Fruit fly (Drosophila melanogaster) whole organism, embryonic: ENCODE data around the gene CG3702.

ENCODE experiments used
- Ada2b ChIP-seq: fragments of 200-800 bp; sonication (Bioruptor generic); IDR thresholded peaks from 2 replicates; pipeline ENCODE4 v1.3.6; 2022; ENCODE audit warnings: missing biosample characterization, missing genetic modification characterization
- Atf6 ChIP-seq: fragments of 200-800 bp; sonication (Bioruptor generic); IDR thresholded peaks from 2 replicates; pipeline ENCODE4 v1.3.6; 2022; ENCODE audit warnings: missing biosample characterization, missing genetic modification characterization
- Bdp1 ChIP-seq: fragments of 200-800 bp; sonication (Bioruptor generic); optimal IDR thresholded peaks from 3 replicates; lab custom pipeline; 2016; ENCODE audit warnings: missing biosample characterization, missing genetic modification characterization
- CG11723 ChIP-seq: fragments of 200-800 bp; sonication (Bioruptor generic); optimal IDR thresholded peaks from 2 replicates; lab custom pipeline; 2017; ENCODE audit warnings: missing biosample characterization, mild to moderate bottlenecking, missing genetic modification characterization
- CG12219 ChIP-seq: fragments of 200-800 bp; sonication (Bioruptor generic); optimal IDR thresholded peaks from 3 replicates; lab custom pipeline; 2018; ENCODE audit warnings: missing biosample characterization, mild to moderate bottlenecking, missing genetic modification characterization
- CG12391 ChIP-seq: fragments of 200-800 bp; sonication (Bioruptor generic); optimal IDR thresholded peaks from 3 replicates; lab custom pipeline; 2018; ENCODE audit warnings: missing biosample characterization, mild to moderate bottlenecking, missing genetic modification characterization, moderate library complexity
- CG12659 ChIP-seq: fragments of 200-800 bp; sonication (Bioruptor generic); optimal IDR thresholded peaks from 3 replicates; lab custom pipeline; 2017; ENCODE audit warnings: mild to moderate bottlenecking, missing biosample characterization, missing genetic modification reagents, missing genetic modification characterization
- CG15479 ChIP-seq: fragments of 200-800 bp; sonication (Bioruptor generic); optimal IDR thresholded peaks from 3 replicates; lab custom pipeline; 2019; ENCODE audit warnings: missing biosample characterization, mild to moderate bottlenecking, missing genetic modification characterization, moderate library complexity
- CG15696 ChIP-seq: fragments of 200-800 bp; sonication (Bioruptor generic); optimal IDR thresholded peaks from 2 replicates; lab custom pipeline; 2019; ENCODE audit warnings: missing biosample characterization, mild to moderate bottlenecking, missing genetic modification characterization, moderate library complexity
- CG16779 ChIP-seq: fragments of 200-800 bp; sonication (Bioruptor generic); IDR thresholded peaks from 2 replicates; pipeline ENCODE4 v1.3.6; 2022; ENCODE audit warnings: missing biosample characterization, missing genetic modification characterization
- CG17328 ChIP-seq: fragments of 200-800 bp; sonication (Bioruptor generic); IDR thresholded peaks from 2 replicates; pipeline ENCODE4 v1.3.6; 2022; ENCODE audit warnings: missing biosample characterization, missing genetic modification characterization
- CG17385 ChIP-seq: fragments of 200-800 bp; sonication (Bioruptor generic); optimal IDR thresholded peaks from 3 replicates; lab custom pipeline; 2018; ENCODE audit warnings: missing biosample characterization, mild to moderate bottlenecking, missing genetic modification characterization
- CG17829 ChIP-seq: fragments of 200-800 bp; optimal IDR thresholded peaks from 2 replicates; lab custom pipeline; 2019; ENCODE audit warnings: missing biosample characterization, mild to moderate bottlenecking, missing genetic modification characterization, moderate library complexity
- CG18619 ChIP-seq: fragments of 200-800 bp; sonication (Bioruptor generic); optimal IDR thresholded peaks from 3 replicates; lab custom pipeline; 2017; ENCODE audit warnings: missing biosample characterization, mild to moderate bottlenecking, missing genetic modification characterization
- CG31224 ChIP-seq: fragments of 200-800 bp; sonication (Bioruptor generic); IDR thresholded peaks from 2 replicates; pipeline ENCODE4 v1.3.6; 2022; ENCODE audit warnings: missing biosample characterization, missing genetic modification characterization
- CG5245 ChIP-seq: fragments of 200-800 bp; sonication (Bioruptor generic); optimal IDR thresholded peaks from 3 replicates; lab custom pipeline; 2016; ENCODE audit warnings: missing biosample characterization, missing genetic modification characterization
- CG6813 ChIP-seq: fragments of 200-800 bp; sonication (Bioruptor generic); optimal IDR thresholded peaks from 2 replicates; lab custom pipeline; 2017; ENCODE audit warnings: missing biosample characterization, missing genetic modification characterization, mild to moderate bottlenecking, moderate library complexity, missing genetic modification reagents
- CG7963 ChIP-seq: fragments of 200-800 bp; sonication (Bioruptor generic); IDR thresholded peaks from 3 replicates; pipeline ENCODE4 v1.3.6; 2022; ENCODE audit warnings: missing biosample characterization, missing genetic modification characterization; ENCODE audit not compliant: partially characterized antibody
- CG8290 ChIP-seq, 3 experiments: fragments of 200-800 bp; sonication (Bioruptor generic); optimal IDR thresholded peaks; 2 replicates each; lab custom pipeline; 2016 to 2019; ENCODE audit warnings: missing biosample characterization in 3 of 3, missing genetic modification characterization in 3 of 3, mild to moderate bottlenecking in 2 of 3, moderate library complexity in 1 of 3
- CG8765 ChIP-seq: fragments of 200-800 bp; sonication (Bioruptor generic); IDR thresholded peaks from 2 replicates; pipeline ENCODE4 v1.3.6; 2022; ENCODE audit warnings: missing biosample characterization, missing genetic modification characterization
- CG8924 ChIP-seq: fragments of 200-800 bp; optimal IDR thresholded peaks from 3 replicates; lab custom pipeline; 2019; ENCODE audit warnings: missing biosample characterization, mild to moderate bottlenecking, missing genetic modification characterization, moderate library complexity
- CG9932 ChIP-seq: fragments of 200-800 bp; sonication (Bioruptor generic); IDR thresholded peaks from 2 replicates; pipeline ENCODE4 v1.3.6; 2022; ENCODE audit warnings: missing biosample characterization, missing genetic modification characterization
- D ChIP-seq, 2 experiments: fragments of 200-800 bp in 1 of 2; fragments of >200 bp in 1 of 2; sonication (Bioruptor generic) in 1 of 2; optimal IDR thresholded peaks; 2 replicates in 1 of 2; 3 replicates in 1 of 2; lab custom pipeline; 2017; ENCODE audit warnings: mild to moderate bottlenecking in 1 of 2, missing biosample characterization in 1 of 2, missing genetic modification characterization in 1 of 2, missing genetic modification reagents in 1 of 2
- Drgx ChIP-seq: fragments of 200-800 bp; sonication (Bioruptor generic); IDR thresholded peaks from 2 replicates; pipeline ENCODE4 v1.3.6; 2022; ENCODE audit warnings: missing biosample characterization, missing genetic modification characterization
- Nf-YA ChIP-seq: fragments of 200-800 bp; sonication (Bioruptor generic); IDR thresholded peaks from 2 replicates; pipeline ENCODE4 v1.3.6; 2022; ENCODE audit warnings: missing biosample characterization, missing genetic modification characterization
- Ptx1 ChIP-seq: fragments of 200-800 bp; sonication (Bioruptor generic); IDR thresholded peaks from 2 replicates; pipeline ENCODE4 v1.3.6; 2022; ENCODE audit warnings: missing biosample characterization, missing genetic modification characterization
- Sry-δ ChIP-seq: fragments of 200-800 bp; sonication (Bioruptor generic); optimal IDR thresholded peaks from 2 replicates; lab custom pipeline; 2016; ENCODE audit warnings: missing biosample characterization, missing genetic modification characterization
- Ssrp ChIP-seq: fragments of 200-800 bp; sonication (Bioruptor generic); optimal IDR thresholded peaks from 2 replicates; lab custom pipeline; 2018; ENCODE audit warnings: missing biosample characterization, mild to moderate bottlenecking, missing genetic modification characterization, moderate library complexity
- Tbp ChIP-seq: fragments of >200 bp; optimal IDR thresholded peaks from 2 replicates; lab custom pipeline; 2018; ENCODE audit warnings: missing biosample characterization, missing genetic modification characterization
- Trl ChIP-seq, 3 experiments: fragments of >200 bp in 2 of 3; fragments of 200-800 bp in 1 of 3; sonication (Bioruptor generic) in 1 of 3; optimal IDR thresholded peaks; 2 replicates in 1 of 3; 3 replicates in 2 of 3; lab custom pipeline; 2016 to 2017; ENCODE audit warnings: missing biosample characterization in 1 of 3, missing genetic modification characterization in 1 of 3
- az2 ChIP-seq: fragments of 200-800 bp; sonication (Bioruptor generic); optimal IDR thresholded peaks from 3 replicates; lab custom pipeline; 2016; ENCODE audit warnings: missing biosample characterization, missing genetic modification characterization
- chinmo ChIP-seq: fragments of 200-800 bp; sonication (Bioruptor generic); IDR thresholded peaks from 4 replicates; pipeline ENCODE4 v1.3.6; 2022; ENCODE audit warnings: missing biosample characterization, missing genetic modification characterization; ENCODE audit not compliant: partially characterized antibody
- dm ChIP-seq: fragments of 200-800 bp; sonication (Bioruptor generic); optimal IDR thresholded peaks from 3 replicates; lab custom pipeline; 2016; ENCODE audit warnings: missing biosample characterization, missing genetic modification characterization
- ems ChIP-seq: fragments of 200-800 bp; sonication (Bioruptor generic); optimal IDR thresholded peaks from 3 replicates; lab custom pipeline; 2016; ENCODE audit warnings: missing biosample characterization, missing genetic modification characterization
- fd3F ChIP-seq: fragments of 200-800 bp; sonication (Bioruptor generic); optimal IDR thresholded peaks from 2 replicates; lab custom pipeline; 2018; ENCODE audit warnings: missing biosample characterization, mild to moderate bottlenecking, missing genetic modification characterization, moderate library complexity
- fd64A ChIP-seq: fragments of 200-800 bp; sonication (Bioruptor generic); optimal IDR thresholded peaks from 3 replicates; lab custom pipeline; 2018; ENCODE audit warnings: missing biosample characterization, mild to moderate bottlenecking, missing genetic modification characterization
- gfzf ChIP-seq: fragments of 200-800 bp; sonication (Bioruptor generic); optimal IDR thresholded peaks from 2 replicates; lab custom pipeline; 2016; ENCODE audit warnings: missing biosample characterization, mild to moderate bottlenecking, missing genetic modification characterization, moderate library complexity
- lbe ChIP-seq: fragments of 200-800 bp; sonication (Bioruptor generic); optimal IDR thresholded peaks from 2 replicates; lab custom pipeline; 2016; ENCODE audit warnings: missing biosample characterization, mild to moderate bottlenecking, missing genetic modification characterization
- lola ChIP-seq, 3 experiments: fragments of >200 bp in 2 of 3; fragments of 200-800 bp in 1 of 3; sonication (Bioruptor generic) in 1 of 3; optimal IDR thresholded peaks; 2 replicates each; lab custom pipeline; 2017 to 2019; ENCODE audit warnings: missing biosample characterization in 3 of 3, missing genetic modification characterization in 3 of 3, mild to moderate bottlenecking in 1 of 3, moderate library complexity in 1 of 3
- odd ChIP-seq: fragments of 200-800 bp; sonication (Bioruptor generic); optimal IDR thresholded peaks from 2 replicates; lab custom pipeline; 2017; ENCODE audit warnings: missing biosample characterization, mild to moderate bottlenecking, missing genetic modification characterization
- p53 ChIP-seq: fragments of 200-800 bp; sonication (Bioruptor generic); optimal IDR thresholded peaks from 2 replicates; lab custom pipeline; 2016; ENCODE audit warnings: missing biosample characterization, missing genetic modification characterization
- pan ChIP-seq, 4 experiments: fragments of >200 bp in 3 of 4; fragments of 200-800 bp in 1 of 4; sonication (Bioruptor generic) in 1 of 4; optimal IDR thresholded peaks in 3 of 4; IDR thresholded peaks in 1 of 4; 2 replicates each; pipeline versions ENCODE4 v1.3.6 to Lab custom; 2017 to 2022; ENCODE audit warnings: missing biosample characterization in 2 of 4, missing genetic modification characterization in 2 of 4, mixed read lengths in 1 of 4
- pho ChIP-seq: fragments of 200-800 bp; sonication (Bioruptor generic); optimal IDR thresholded peaks from 2 replicates; lab custom pipeline; 2016; ENCODE audit warnings: missing biosample characterization, missing genetic modification characterization
- repo ChIP-seq: fragments of 200-800 bp; sonication (Bioruptor generic); optimal IDR thresholded peaks from 2 replicates; lab custom pipeline; 2016; ENCODE audit warnings: missing biosample characterization, missing genetic modification characterization
- stc ChIP-seq: fragments of 200-800 bp; sonication (Bioruptor generic); IDR thresholded peaks from 2 replicates; pipeline ENCODE4 v1.3.6; 2022; ENCODE audit warnings: missing biosample characterization, missing genetic modification characterization
- vfl ChIP-seq: fragments of 200-800 bp; sonication (Bioruptor generic); optimal IDR thresholded peaks from 2 replicates; lab custom pipeline; 2016; ENCODE audit warnings: missing biosample characterization, missing genetic modification characterization
- yki ChIP-seq: fragments of >200 bp; optimal IDR thresholded peaks from 3 replicates; lab custom pipeline; 2018
- zfh2 ChIP-seq: fragments of 200-800 bp; sonication (Bioruptor generic); optimal IDR thresholded peaks from 2 replicates; lab custom pipeline; 2016; ENCODE audit warnings: missing biosample characterization, missing genetic modification characterization

The CG3702 gene

dm6 chr2L:4197143-4197912, 29.6 kb downstream of the CG3702 start (continued):
- TF ChIP-seq stc (GFP tag; lab: Robert Waterston, UW) (peak; percentile 13; the same call in 1 of the 2 replicates), yki (lab: Kevin White, UChicago) (peak; percentile 75), CG12659 (GFP tag; lab: Kevin White, UChicago) (no peak), CG15479 (GFP tag; lab: Kevin White, UChicago) (peak; percentile 10), CG11723 (no peak), CG15696 (no peak), fd3F (no peak), CG8290 (GFP tag; optimal IDR thresholded peaks at IDR 0.05; lab: Kevin White, UChicago) (no peak), CG8290 (tag; optimal IDR thresholded peaks at IDR 0.05; lab: Kevin White, UChicago) (no peak), CG16779 (no peak), chinmo (GFP tag; lab: Robert Waterston, UW) (peak; percentile 94; the same call in 2 of the 4 replicates), ems (GFP tag; lab: Kevin White, UChicago) (no peak), pho (GFP tag; lab: Kevin White, UChicago) (no peak), CG8765 (GFP tag; lab: Robert Waterston, UW) (no peak), CG12391 (tag; lab: Kevin White, UChicago) (no peak), dm (no peak), CG9932 (no peak), Atf6 (GFP tag; lab: Robert Waterston, UW) (no peak), zfh2 (GFP tag; lab: Kevin White, UChicago) (no peak), Trl (optimal IDR thresholded peaks at IDR 0.05; lab: Kevin White, UChicago) (peak; percentile 93 to 99), Trl (GFP tag; optimal IDR thresholded peaks at IDR 0.05; lab: Kevin White, UChicago) (peak; percentile 44), pan (optimal IDR thresholded peaks at IDR 0.05; lab: Kevin White, UChicago) (no peak), pan (GFP tag; optimal IDR thresholded peaks at IDR 0.05 in 1 of 2, IDR thresholded peaks at IDR 0.05 in 1 of 2) (no peak), CG8924 (no peak), p53 (GFP tag; lab: Kevin White, UChicago) (peak; percentile 91), Bdp1 (no peak), gfzf (GFP tag; lab: Kevin White, UChicago) (peak; percentile 20), CG17328 (GFP tag; lab: Robert Waterston, UW) (no peak), CG5245 (GFP tag; lab: Kevin White, UChicago) (no peak), CG17829 (tag; lab: Kevin White, UChicago) (no peak), Ptx1 (GFP tag; lab: Robert Waterston, UW) (no peak), Drgx (GFP tag; lab: Robert Waterston, UW) (no peak; the same call in 1 of the 2 replicates), CG31224 (GFP tag; lab: Robert Waterston, UW) (no peak), Ada2b (GFP tag; lab: Robert Waterston, UW) (no peak), D (optimal IDR thresholded peaks at IDR 0.05; lab: Kevin White, UChicago) (no peak), D (GFP tag; optimal IDR thresholded peaks at IDR 0.05; lab: Kevin White, UChicago) (no peak), Nf-YA (no peak), Sry-δ (no peak), CG7963 (GFP tag; lab: Robert Waterston, UW) (no peak), lbe (peak; percentile 49), az2 (GFP tag; lab: Kevin White, UChicago) (no peak), CG17385 (GFP tag; lab: Kevin White, UChicago) (no peak), fd64A (GFP tag; lab: Kevin White, UChicago) (peak; percentile 19), repo (GFP tag; lab: Kevin White, UChicago) (no peak), CG6813 (GFP tag; lab: Kevin White, UChicago) (no peak), lola (GFP tag; optimal IDR thresholded peaks at IDR 0.05; lab: Kevin White, UChicago) (no peak), odd (GFP tag; lab: Kevin White, UChicago) (no peak), Tbp (no peak), vfl (GFP tag; lab: Kevin White, UChicago) (no peak), CG18619 (GFP tag; lab: Kevin White, UChicago) (no peak), Ssrp (tag; lab: Kevin White, UChicago) (no peak), CG12219 (GFP tag; lab: Kevin White, UChicago) (no peak)
